ENCODE assay signal across 1 fruit fly cellular context in the genomic region with DNA sequence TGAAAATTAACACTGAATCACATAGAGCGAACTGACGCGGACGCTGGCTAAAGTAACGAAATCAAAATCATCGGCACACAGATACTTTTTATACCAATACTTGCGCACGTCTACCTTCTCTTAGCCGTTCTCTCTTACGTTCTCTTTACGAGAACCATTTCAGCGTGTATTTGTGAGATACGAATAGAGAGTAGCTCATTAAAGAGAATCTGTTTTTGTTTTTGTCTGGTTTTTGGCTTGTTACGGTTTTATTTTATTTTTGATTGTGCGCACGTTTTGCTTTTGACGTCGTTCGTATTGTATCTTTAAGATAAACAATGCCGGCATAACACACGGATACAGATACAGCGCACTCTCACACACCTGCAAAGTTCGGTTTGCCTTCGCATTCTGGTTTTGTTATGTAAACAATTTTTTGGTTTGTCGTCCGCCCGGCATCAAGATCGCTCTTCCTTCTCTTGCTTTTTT.
TF ChIP-seq lines count a peak whose summit lies in the region.

No protein-coding gene starts in this region.

TF ChIP-seq in whole organism, embryonic, 481 proteins besides CTCF, POLR2A, EP300 and RAD21 (continued from another document):
- TF ChIP-seq CG1832 (GFP tag; optimal IDR thresholded peaks at IDR 0.05; lab: Kevin White, UChicago): no peak
- TF ChIP-seq CG15514 (GFP tag; optimal IDR thresholded peaks at IDR 0.05; lab: Kevin White, UChicago): peak; percentile 20
- no peak for TF ChIP-seq HLH54F (GFP tag; optimal IDR thresholded peaks at IDR 0.05; lab: Kevin White, UChicago)
- TF ChIP-seq cg (GFP tag; optimal IDR thresholded peaks at IDR 0.05; lab: Kevin White, UChicago): peak; percentile 75
- peak; percentile 2 for TF ChIP-seq tap (tag; optimal IDR thresholded peaks at IDR 0.05; lab: Kevin White, UChicago)
- no peak for TF ChIP-seq pros (GFP tag; optimal IDR thresholded peaks at IDR 0.05; lab: Kevin White, UChicago)
- TF ChIP-seq Ravus (GFP tag; IDR thresholded peaks at IDR 0.05; lab: Robert Waterston, UW): no peak
- TF ChIP-seq lbe (GFP tag; optimal IDR thresholded peaks at IDR 0.05; lab: Kevin White, UChicago): peak; percentile 65
- TF ChIP-seq mirr (GFP tag; optimal IDR thresholded peaks at IDR 0.05; lab: Kevin White, UChicago): peak; percentile 27
- peak; percentile 27 for TF ChIP-seq yki (optimal IDR thresholded peaks at IDR 0.05; lab: Kevin White, UChicago)
- TF ChIP-seq gce (GFP tag; IDR thresholded peaks at IDR 0.05; lab: Robert Waterston, UW): no peak
- peak; percentile 34 for TF ChIP-seq CG13296 (GFP tag; optimal IDR thresholded peaks at IDR 0.05; lab: Kevin White, UChicago)
- no peak for TF ChIP-seq hb (GFP tag; IDR thresholded peaks at IDR 0.05; lab: Robert Waterston, UW; ENCODE audit: partially characterized antibody)
- no peak for TF ChIP-seq CG10321 (GFP tag; IDR thresholded peaks at IDR 0.05; lab: Robert Waterston, UW)
- no peak for TF ChIP-seq CG4730 (GFP tag; IDR thresholded peaks at IDR 0.05; lab: Robert Waterston, UW)
- no peak for TF ChIP-seq CG7357 (GFP tag; IDR thresholded peaks at IDR 0.05; lab: Robert Waterston, UW)
- TF ChIP-seq Kr (GFP tag; optimal IDR thresholded peaks at IDR 0.05; lab: Kevin White, UChicago): no peak
- peak; percentile 31; the same call in 1 of the 2 replicates for TF ChIP-seq Drgx (GFP tag; IDR thresholded peaks at IDR 0.05; lab: Robert Waterston, UW)
- no peak for TF ChIP-seq h (optimal IDR thresholded peaks at IDR 0.05; lab: Kevin White, UChicago)
- TF ChIP-seq az2 (GFP tag; optimal IDR thresholded peaks at IDR 0.05; lab: Kevin White, UChicago): no peak
- no peak for TF ChIP-seq salm (tag; optimal IDR thresholded peaks at IDR 0.05; lab: Kevin White, UChicago)
- no peak for TF ChIP-seq GATAe (GFP tag; conservative IDR thresholded peaks at IDR 0.05; lab: Robert Waterston, UW)
- no peak for TF ChIP-seq otp (GFP tag; IDR thresholded peaks at IDR 0.05; lab: Robert Waterston, UW)
- no peak for TF ChIP-seq crp (GFP tag; optimal IDR thresholded peaks at IDR 0.05; lab: Kevin White, UChicago)
- no peak for TF ChIP-seq CG7372 (GFP tag; IDR thresholded peaks at IDR 0.05; lab: Robert Waterston, UW)
- no peak for TF ChIP-seq crc (GFP tag; optimal IDR thresholded peaks at IDR 0.05; lab: Kevin White, UChicago)
